Worm (Caenorhabditis elegans) whole organism, midembryonic: ENCODE measurements around the gene lipl-6.

ENCODE experiments used
- T22C8.4 ChIP-seq: fragments of 200-800 bp; sonication (Bioruptor generic); IDR thresholded peaks from 2 replicates; pipeline ENCODE4 v1.3.6; 2022; ENCODE audit warnings: missing genetic modification characterization, missing compliant biosample characterization
- cog-1 ChIP-seq: sonication (generic microtip); optimal IDR thresholded peaks from 2 replicates; lab custom pipeline; 2016; ENCODE audit warnings: missing genetic modification characterization, missing compliant biosample characterization
- flt-1 ChIP-seq: fragments of 200-800 bp; sonication (Bioruptor generic); IDR thresholded peaks from 2 replicates; pipeline ENCODE4 v1.3.6; 2022; ENCODE audit warnings: missing genetic modification characterization, missing compliant biosample characterization
- klf-2 ChIP-seq: fragments of 200-800 bp; sonication (Bioruptor generic); conservative IDR thresholded peaks from 2 replicates; pipeline ENCODE4 v1.3.6; 2022; ENCODE audit warnings: missing genetic modification reagents, missing genetic modification characterization, missing compliant biosample characterization
- med-1 ChIP-seq: sonication (generic microtip); optimal IDR thresholded peaks from 2 replicates; lab custom pipeline; 2017; ENCODE audit warnings: missing genetic modification characterization, mild to moderate bottlenecking, missing compliant biosample characterization, antibody characterized with exemption, missing genetic modification reagents; ENCODE audit not compliant: insufficient read depth
- ref-1 ChIP-seq: fragments of 200-800 bp; sonication (Bioruptor generic); conservative IDR thresholded peaks from 2 replicates; pipeline ENCODE4 v1.3.6; 2022; ENCODE audit warnings: missing genetic modification reagents, missing genetic modification characterization, missing compliant biosample characterization
- tab-1 ChIP-seq: fragments of 200-800 bp; sonication (Bioruptor generic); IDR thresholded peaks from 2 replicates; pipeline ENCODE4 v1.3.6; 2022; ENCODE audit warnings: missing genetic modification characterization, missing compliant biosample characterization
- ztf-23 ChIP-seq: fragments of 200-800 bp; sonication (Bioruptor generic); IDR thresholded peaks from 2 replicates; pipeline ENCODE4 v1.3.6; 2022; ENCODE audit warnings: missing genetic modification reagents, missing genetic modification characterization, missing compliant biosample characterization
- ztf-29 ChIP-seq: fragments of 200-800 bp; sonication (Bioruptor generic); IDR thresholded peaks from 2 replicates; pipeline ENCODE4 v1.3.6; 2022; ENCODE audit warnings: missing genetic modification reagents, missing genetic modification characterization, missing compliant biosample characterization

Gene lipl-6

ce11 chrV:6951306-6951705 lies 17.2 kb upstream of the lipl-6 start, which contains the start of gene T07H8.11:
T07H8.11 (minus strand) TSS chrV:6951406.
- TF ChIP-seq klf-2 (GFP tag; lab: Robert Waterston, UW) (no peak), tab-1 (no peak), cog-1 (no peak), ztf-23 (GFP tag; lab: Robert Waterston, UW) (no peak), flt-1 (GFP tag; lab: Robert Waterston, UW) (no peak), med-1 (no peak), ztf-29 (GFP tag; lab: Robert Waterston, UW) (no peak), T22C8.4 (GFP tag; lab: Robert Waterston, UW) (no peak), ref-1 (no peak)

DNA sequence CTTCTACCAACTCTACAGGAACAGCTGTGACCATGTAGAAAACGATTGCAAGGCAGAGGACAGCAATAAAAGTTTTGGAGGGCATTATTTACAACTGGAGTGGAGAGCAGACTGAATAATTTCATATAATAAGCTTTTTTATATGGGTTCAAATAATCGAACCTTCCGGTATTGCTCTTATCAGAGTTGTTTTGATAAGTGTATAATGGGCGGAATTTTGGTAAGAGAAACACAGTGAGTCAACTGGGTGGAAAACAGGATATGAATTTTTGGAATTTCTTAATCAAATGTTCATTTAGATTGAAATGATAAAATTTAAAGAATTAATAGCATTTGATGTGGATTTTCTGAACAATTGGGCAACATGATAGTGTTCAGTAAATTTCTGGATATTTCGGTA lies 15.7 kb upstream of the lipl-6 start, which contains the start of gene Y57E12B.11:
TSS of gene Y57E12B.11 (minus strand) at position 101 of the 400 bp plus-strand sequence.
- TF ChIP-seq med-1 (no peak), tab-1 (no peak), ztf-29 (GFP tag; lab: Robert Waterston, UW) (no peak), klf-2 (GFP tag; lab: Robert Waterston, UW) (no peak), ztf-23 (GFP tag; lab: Robert Waterston, UW) (no peak), ref-1 (no peak), flt-1 (GFP tag; lab: Robert Waterston, UW) (no peak), cog-1 (no peak), T22C8.4 (GFP tag; lab: Robert Waterston, UW) (no peak)

DNA sequence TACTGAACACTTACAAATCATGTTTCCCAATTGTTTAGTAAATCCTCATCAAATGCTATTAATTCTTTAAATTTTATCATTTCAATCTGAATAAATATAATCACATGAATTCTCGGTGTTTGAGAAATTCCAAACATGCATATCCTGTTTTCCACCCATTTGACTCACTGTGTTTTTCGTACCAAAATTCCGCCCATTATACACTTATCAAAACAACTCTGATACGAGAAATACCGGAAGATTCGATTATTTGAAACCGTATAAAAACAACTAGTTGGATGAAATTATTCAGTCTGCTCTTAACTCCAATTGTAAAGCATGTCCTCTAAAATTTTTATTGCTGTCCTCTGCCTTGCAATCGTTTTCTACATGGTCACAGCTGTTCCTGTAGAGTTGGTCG lies 14.1 kb upstream of the lipl-6 start, which contains the start of gene Y57E12B.1:
TSS of gene Y57E12B.1 (plus strand) at position 301 of the 400 bp plus-strand sequence.
- no peak for TF ChIP-seq T22C8.4 (GFP tag; lab: Robert Waterston, UW)
- TF ChIP-seq ztf-23 (GFP tag; lab: Robert Waterston, UW): no peak
- no peak for TF ChIP-seq med-1
- no peak for TF ChIP-seq ztf-29 (GFP tag; lab: Robert Waterston, UW)
- TF ChIP-seq tab-1: no peak
- no peak for TF ChIP-seq flt-1 (GFP tag; lab: Robert Waterston, UW)
- TF ChIP-seq klf-2 (GFP tag; lab: Robert Waterston, UW): no peak
- no peak for TF ChIP-seq ref-1
- no peak for TF ChIP-seq cog-1

ce11 chrV:6947442-6947841 lies 13.3 kb upstream of the lipl-6 start, which contains the start of gene Y57E12B.4:
Y57E12B.4 (minus strand) TSS chrV:6947542.
- TF ChIP-seq med-1 (no peak), cog-1 (no peak), T22C8.4 (GFP tag; lab: Robert Waterston, UW) (no peak), ref-1 (no peak), ztf-23 (GFP tag; lab: Robert Waterston, UW) (no peak), ztf-29 (GFP tag; lab: Robert Waterston, UW) (no peak), klf-2 (GFP tag; lab: Robert Waterston, UW) (no peak), flt-1 (GFP tag; lab: Robert Waterston, UW) (no peak), tab-1 (no peak)

ce11 chrV:6935878-6936277 lies 1.8 kb upstream of the lipl-6 start, which contains the start of gene Y57E12B.10:
Y57E12B.10 (minus strand) TSS chrV:6935978.
- TF ChIP-seq ztf-23 (GFP tag; lab: Robert Waterston, UW): no peak
- TF ChIP-seq ref-1: no peak
- TF ChIP-seq cog-1: no peak
- no peak for TF ChIP-seq med-1
- no peak for TF ChIP-seq klf-2 (GFP tag; lab: Robert Waterston, UW)
- no peak for TF ChIP-seq ztf-29 (GFP tag; lab: Robert Waterston, UW)

DNA sequence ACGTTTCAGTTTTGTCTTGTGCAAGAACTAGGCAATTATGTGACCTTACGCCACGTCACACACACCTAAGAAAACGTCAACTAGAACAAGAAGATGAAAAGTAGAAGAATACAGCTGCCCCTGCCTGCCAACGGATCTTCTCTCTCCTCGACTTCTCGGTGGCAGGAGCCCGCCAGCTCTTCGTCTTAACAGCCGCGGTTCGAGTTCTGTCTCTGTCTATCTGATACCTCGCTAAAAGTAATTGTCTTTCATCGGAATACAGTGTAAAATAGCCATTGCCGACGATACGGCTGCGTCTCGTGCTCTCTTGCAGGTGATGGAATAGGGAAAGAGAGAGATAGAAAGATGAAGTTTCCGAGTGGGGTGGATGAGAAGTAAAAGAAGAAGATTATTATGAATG lies 3.8 kb downstream of the lipl-6 start:
- no peak for TF ChIP-seq ref-1
- TF ChIP-seq ztf-23 (GFP tag; lab: Robert Waterston, UW): no peak
- no peak for TF ChIP-seq flt-1 (GFP tag; lab: Robert Waterston, UW)
- TF ChIP-seq cog-1: no peak
- no peak for TF ChIP-seq tab-1
- TF ChIP-seq med-1: no peak
- TF ChIP-seq ztf-29 (GFP tag; lab: Robert Waterston, UW): no peak
- TF ChIP-seq T22C8.4 (GFP tag; lab: Robert Waterston, UW): no peak
- TF ChIP-seq klf-2 (GFP tag; lab: Robert Waterston, UW): no peak

ce11 chrV:6928938-6929337 lies 5.2 kb downstream of the lipl-6 start, which contains the start of gene unc-68:
unc-68 (minus strand) TSS chrV:6929038.
- no peak for TF ChIP-seq T22C8.4 (GFP tag; lab: Robert Waterston, UW)
- TF ChIP-seq med-1: no peak
- no peak for TF ChIP-seq klf-2 (GFP tag; lab: Robert Waterston, UW)
- TF ChIP-seq flt-1 (GFP tag; lab: Robert Waterston, UW): no peak
- no peak for TF ChIP-seq ztf-23 (GFP tag; lab: Robert Waterston, UW)
- no peak for TF ChIP-seq ref-1
- no peak for TF ChIP-seq tab-1
- no peak for TF ChIP-seq cog-1

DNA sequence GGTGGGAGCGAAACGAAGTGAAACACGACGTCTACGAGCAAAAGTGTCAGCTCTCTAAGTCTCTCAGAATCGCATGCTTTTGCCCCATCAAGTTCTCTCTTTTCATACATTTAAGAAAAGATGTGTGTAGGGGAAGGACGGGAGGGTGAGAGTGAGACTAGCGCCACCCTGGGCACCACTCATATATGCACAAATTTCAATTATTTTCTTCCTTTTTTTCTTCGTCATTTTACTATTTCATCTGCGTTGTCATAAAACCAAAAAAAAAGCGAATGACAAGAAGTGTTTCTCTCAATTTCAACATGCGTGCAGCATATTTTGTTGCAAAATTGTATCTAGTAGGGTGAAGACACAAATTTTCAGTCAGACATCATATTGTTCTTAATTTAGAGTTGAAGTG lies 7.5 kb downstream of the lipl-6 start:
- TF ChIP-seq cog-1 (no peak), T22C8.4 (GFP tag; lab: Robert Waterston, UW) (no peak), flt-1 (GFP tag; lab: Robert Waterston, UW) (no peak)

DNA sequence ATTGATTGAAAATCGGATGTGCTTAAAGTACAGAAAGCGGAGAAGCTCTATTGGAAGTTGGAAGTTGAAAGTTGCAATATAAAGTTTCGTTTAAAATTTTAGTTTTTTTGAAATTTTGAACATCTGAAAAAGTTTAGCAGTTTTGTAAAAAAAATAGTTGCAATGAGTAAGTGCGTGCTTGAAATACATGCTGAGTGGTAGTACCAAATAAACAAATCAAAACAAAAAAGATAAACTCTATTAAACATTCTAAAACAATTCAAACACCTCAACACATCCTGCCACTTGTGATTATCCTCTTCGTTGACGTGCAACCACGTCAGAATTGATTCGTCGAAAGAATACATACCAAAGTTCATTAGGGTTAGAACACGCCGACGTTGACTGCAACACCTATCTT lies 14.9 kb downstream of the lipl-6 start:
- TF ChIP-seq ztf-29 (GFP tag; lab: Robert Waterston, UW) (no peak), T22C8.4 (GFP tag; lab: Robert Waterston, UW) (no peak), med-1 (no peak), tab-1 (no peak), ref-1 (no peak), ztf-23 (GFP tag; lab: Robert Waterston, UW) (no peak), flt-1 (GFP tag; lab: Robert Waterston, UW) (no peak)

ce11 chrV:6917280-6917679 lies 16.8 kb downstream of the lipl-6 start:
- TF ChIP-seq flt-1 (GFP tag; lab: Robert Waterston, UW) (no peak), cog-1 (no peak), ref-1 (no peak), med-1 (no peak), ztf-23 (GFP tag; lab: Robert Waterston, UW) (no peak), klf-2 (GFP tag; lab: Robert Waterston, UW) (no peak), T22C8.4 (GFP tag; lab: Robert Waterston, UW) (no peak), tab-1 (no peak), ztf-29 (GFP tag; lab: Robert Waterston, UW) (no peak)
